Fruit fly (Drosophila melanogaster): Measurements from ENCODE around the gene MTA1-like.

MTA1-like gene

DNA sequence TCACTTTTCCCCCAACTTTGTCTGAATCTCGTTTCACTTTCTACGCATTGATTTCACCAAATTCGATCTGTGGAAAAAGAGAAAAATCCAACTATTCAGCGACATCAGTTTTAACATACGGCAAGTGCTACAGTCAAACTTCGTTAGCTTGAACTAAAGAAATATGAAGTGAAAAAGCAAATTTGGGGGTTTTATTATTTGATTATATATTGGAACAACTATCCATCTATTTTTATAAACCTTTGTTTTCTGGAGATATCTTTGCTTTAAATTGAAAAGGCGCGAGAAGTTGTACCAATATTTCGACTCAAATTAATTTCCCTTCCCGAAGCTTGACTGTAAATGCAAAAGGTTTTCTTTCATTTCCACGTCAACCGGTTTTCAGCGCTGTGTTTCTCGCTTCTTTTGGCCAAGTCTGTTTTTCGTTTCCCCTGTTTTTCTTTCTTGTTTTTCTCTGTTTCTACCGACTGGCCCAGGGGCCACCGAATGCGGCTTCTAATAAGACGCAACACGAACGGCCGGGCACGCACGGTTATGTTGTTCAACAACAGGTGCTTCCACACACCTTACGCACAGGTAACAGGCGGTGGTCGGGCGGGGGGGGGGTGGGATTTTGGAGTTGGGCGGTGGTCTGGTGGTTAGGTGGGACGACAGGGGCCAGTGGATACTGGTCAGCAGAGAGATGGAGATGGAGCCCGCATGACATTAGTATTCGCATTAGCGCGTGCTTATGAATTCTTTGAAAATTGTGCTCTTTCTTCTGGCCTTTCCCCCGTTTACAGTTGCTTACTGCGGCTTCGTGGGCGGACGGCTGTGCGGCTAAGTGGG is 34.6 kb upstream of the MTA1-like start (continued):
- no peak for TF ChIP-seq psq (GFP tag; optimal IDR thresholded peaks at IDR 0.05)
- no peak for TF ChIP-seq CG6272 (GFP tag; IDR thresholded peaks at IDR 0.05)
- peak; percentile 35 for TF ChIP-seq org-1 (GFP tag; optimal IDR thresholded peaks at IDR 0.05)
- TF ChIP-seq Sin3A (optimal IDR thresholded peaks at IDR 0.05): no peak
- peak; percentile 1 for TF ChIP-seq sima (GFP tag; optimal IDR thresholded peaks at IDR 0.05)
- TF ChIP-seq HLH54F (GFP tag; optimal IDR thresholded peaks at IDR 0.05): no peak
- TF ChIP-seq NC2α (GFP tag; optimal IDR thresholded peaks at IDR 0.05): no peak
- peak; percentile 36; the same call in 2 of the 3 replicates for TF ChIP-seq tgo (GFP tag; IDR thresholded peaks at IDR 0.05)
- no peak for TF ChIP-seq Trl (optimal IDR thresholded peaks at IDR 0.05)
- peak; percentile 8 for TF ChIP-seq Trl (GFP tag; optimal IDR thresholded peaks at IDR 0.05)
- peak; percentile 93 for TF ChIP-seq sens (GFP tag)
- TF ChIP-seq z (GFP tag; IDR thresholded peaks at IDR 0.05): no peak
- TF ChIP-seq CG18599 (GFP tag; optimal IDR thresholded peaks at IDR 0.05): peak; percentile 40
- TF ChIP-seq CG9437 (GFP tag; optimal IDR thresholded peaks at IDR 0.05): peak; percentile 34
- peak; percentile 27 for TF ChIP-seq CG12155 (GFP tag; optimal IDR thresholded peaks at IDR 0.05)
- 0 out of 2 replicates have a peak, but pooled peaks have one; percentile 14 for TF ChIP-seq ranshi (GFP tag; IDR thresholded peaks at IDR 0.05)
- TF ChIP-seq bcd (GFP tag; optimal IDR thresholded peaks at IDR 0.05): peak; percentile 23
- peak; percentile 63 for TF ChIP-seq oc (tag; optimal IDR thresholded peaks at IDR 0.05)
- peak; percentile 28; the same call in 1 of the 2 replicates for TF ChIP-seq ttk (GFP tag; IDR thresholded peaks at IDR 0.05)
- peak; percentile 66 for TF ChIP-seq Ssrp (tag; optimal IDR thresholded peaks at IDR 0.05)
- peak; percentile 83 for TF ChIP-seq gem (tag; optimal IDR thresholded peaks at IDR 0.05)
- TF ChIP-seq H15 (GFP tag; IDR thresholded peaks at IDR 0.05): 0 out of 3 replicates have a peak, but pooled peaks have one; percentile 32
- TF ChIP-seq Opbp (GFP tag; IDR thresholded peaks at IDR 0.05; ENCODE audit: partially characterized antibody): no peak
- TF ChIP-seq crol (GFP tag; IDR thresholded peaks at IDR 0.05): peak; percentile 92
- peak; percentile 79 for TF ChIP-seq phol (tag; optimal IDR thresholded peaks at IDR 0.05)
- peak; percentile 78 for TF ChIP-seq CG1529 (GFP tag; optimal IDR thresholded peaks at IDR 0.05)
- TF ChIP-seq unpg (GFP tag; optimal IDR thresholded peaks at IDR 0.05): peak; percentile 80
- TF ChIP-seq kni (GFP tag; optimal IDR thresholded peaks at IDR 0.05): peak; percentile 90
- TF ChIP-seq stc (GFP tag; IDR thresholded peaks at IDR 0.05): 0 out of 2 replicates have a peak, but pooled peaks have one; percentile 10
- TF ChIP-seq ara (GFP tag; IDR thresholded peaks at IDR 0.05): no peak; the same call in 1 of the 2 replicates
- TF ChIP-seq CG15073 (GFP tag; optimal IDR thresholded peaks at IDR 0.05): no peak
- TF ChIP-seq CG10979 (tag; optimal IDR thresholded peaks at IDR 0.05): peak; percentile 82
- no peak for TF ChIP-seq sisA (GFP tag; IDR thresholded peaks at IDR 0.05)
- peak; percentile 68 for TF ChIP-seq CoRest (tag; optimal IDR thresholded peaks at IDR 0.05)
- peak; percentile 70 for TF ChIP-seq az2 (GFP tag; optimal IDR thresholded peaks at IDR 0.05)
- peak; percentile 35; the same call in 1 of the 2 replicates for TF ChIP-seq H2.0 (GFP tag; IDR thresholded peaks at IDR 0.05)
- peak; percentile 34 for TF ChIP-seq Abd-B (GFP tag; optimal IDR thresholded peaks at IDR 0.05)
- no peak for TF ChIP-seq CG15479 (GFP tag; optimal IDR thresholded peaks at IDR 0.05)
- no peak for TF ChIP-seq btn (GFP tag; optimal IDR thresholded peaks at IDR 0.05)
- TF ChIP-seq HLH3B (GFP tag; IDR thresholded peaks at IDR 0.05): peak; percentile 71
- no peak for TF ChIP-seq CG10147 (GFP tag; optimal IDR thresholded peaks at IDR 0.05)
- no peak for TF ChIP-seq Elba2 (GFP tag; optimal IDR thresholded peaks at IDR 0.05)
- peak; percentile 77 for TF ChIP-seq CG5953 (GFP tag; IDR thresholded peaks at IDR 0.05)
- TF ChIP-seq CG17359 (tag; optimal IDR thresholded peaks at IDR 0.05): peak; percentile 77
- peak; percentile 57 for TF ChIP-seq CG1233 (GFP tag; optimal IDR thresholded peaks at IDR 0.05)
- peak; percentile 11 for TF ChIP-seq mam (GFP tag; optimal IDR thresholded peaks at IDR 0.05)
- TF ChIP-seq sr (GFP tag; IDR thresholded peaks at IDR 0.05): no peak
- TF ChIP-seq ind (GFP tag; optimal IDR thresholded peaks at IDR 0.05): peak; percentile 36
- peak; percentile 36 for TF ChIP-seq jumu (GFP tag; optimal IDR thresholded peaks at IDR 0.05)
- peak; percentile 43 for TF ChIP-seq HHEX (GFP tag; optimal IDR thresholded peaks at IDR 0.05)
